Fruit fly (Drosophila melanogaster) whole organism, adult: ENCODE results near the gene CG42514.

Source experiments
- CG5204 ChIP-seq: fragments of 200-800 bp; sonication (Bioruptor generic); optimal IDR thresholded peaks from 2 replicates; lab custom pipeline; 2016; ENCODE audit warnings: missing biosample characterization, missing genetic modification characterization
- Mnt ChIP-seq: fragments of 200-800 bp; sonication (Bioruptor generic); optimal IDR thresholded peaks from 2 replicates; lab custom pipeline; 2016; ENCODE audit warnings: missing biosample characterization, mild to moderate bottlenecking, missing genetic modification characterization
- cic ChIP-seq: fragments of 200-800 bp; sonication (Bioruptor generic); optimal IDR thresholded peaks from 2 replicates; lab custom pipeline; 2017; ENCODE audit warnings: missing biosample characterization, mild to moderate bottlenecking, missing genetic modification characterization, moderate library complexity
- cnc ChIP-seq, 2 experiments: fragments of >200 bp; optimal IDR thresholded peaks; 2 replicates each; lab custom pipeline; 2017
- kay ChIP-seq: fragments of 200-800 bp; sonication (Bioruptor generic); peaks from one replicate; lab custom pipeline; 2016; ENCODE audit warnings: missing biosample characterization, missing genetic modification characterization, borderline replicate concordance

- TF ChIP-seq CG5204: no peak
- no peak for TF ChIP-seq Mnt
- no peak for TF ChIP-seq cic (GFP tag; lab: Kevin White, UChicago)
- no peak for TF ChIP-seq kay
- no peak for TF ChIP-seq cnc (optimal IDR thresholded peaks at IDR 0.05; lab: Kevin White, UChicago)
Measured at dm6 chr3L:16491006-16491605, 4.9 kb downstream of the CG42514 start.
